Worm (Caenorhabditis elegans): ENCODE results near the gene T20F7.1.
"Not testable (repeated sequence)": the region's sequence is repeated elsewhere in the genome, so short reads cannot be mapped to it uniquely, and the experiment has no call there.

T20F7.1 gene

ce11 chrX:16834691-16835090 is 38.0 kb upstream of the T20F7.1 start, which contains the start of gene F41G4.13:
Gene F41G4.13 (minus strand): TSS chrX:16834791.
- TF ChIP-seq nhr-90 (tag; optimal IDR thresholded peaks at IDR 0.05; ENCODE audit: poor library complexity); fkh-8 (tag; optimal IDR thresholded peaks at IDR 0.05); alr-1 (tag; optimal IDR thresholded peaks at IDR 0.05; ENCODE audit: borderline replicate concordance): not testable (repeated sequence)

ce11 chrX:16836304-16836703 is 36.4 kb upstream of the T20F7.1 start, which contains the start of gene F41G4.7:
Gene F41G4.7 (minus strand): TSS chrX:16836404.
- TF ChIP-seq xbp-1 (tag; optimal IDR thresholded peaks at IDR 0.05) (no peak), lin-13 (GFP tag; optimal IDR thresholded peaks at IDR 0.05) (no peak), nhr-71 (tag; optimal IDR thresholded peaks at IDR 0.05) (no peak), sup-37 (GFP tag; optimal IDR thresholded peaks at IDR 0.05) (no peak), fkh-10 (GFP tag; optimal IDR thresholded peaks at IDR 0.05) (no peak)

ce11 chrX:16840738-16841137 is 32.0 kb upstream of the T20F7.1 start, which contains the start of gene dyla-1:
Gene dyla-1 (plus strand): TSS chrX:16841038.
- TF ChIP-seq rnt-1 (tag; optimal IDR thresholded peaks at IDR 0.05): no peak
- TF ChIP-seq sptf-1 (tag; optimal IDR thresholded peaks at IDR 0.05): no peak
- no peak for TF ChIP-seq hpl-2 (GFP tag; optimal IDR thresholded peaks at IDR 0.05)
- no peak for TF ChIP-seq snpc-4 (tag; optimal IDR thresholded peaks at IDR 0.05)
- no peak for TF ChIP-seq unc-86 (tag; optimal IDR thresholded peaks at IDR 0.05)
- TF ChIP-seq C34B4.2 (tag; optimal IDR thresholded peaks at IDR 0.05): no peak
- TF ChIP-seq zag-1 (tag; optimal IDR thresholded peaks at IDR 0.05): no peak
- no peak for TF ChIP-seq ceh-82 (tag; optimal IDR thresholded peaks at IDR 0.05)
- TF ChIP-seq alr-1 (tag; optimal IDR thresholded peaks at IDR 0.05; ENCODE audit: borderline replicate concordance): no peak
- no peak for TF ChIP-seq C04F5.9 (tag; optimal IDR thresholded peaks at IDR 0.05)
- TF ChIP-seq grh-1 (GFP tag; IDR thresholded peaks at IDR 0.05): no peak
- TF ChIP-seq vab-15 (tag; optimal IDR thresholded peaks at IDR 0.05): no peak
- TF ChIP-seq ceh-63 (GFP tag; optimal IDR thresholded peaks at IDR 0.05): no peak
- no peak for TF ChIP-seq blmp-1 (tag; optimal IDR thresholded peaks at IDR 0.05)
- TF ChIP-seq isw-1 (GFP tag; IDR thresholded peaks at IDR 0.05): no peak

- TF ChIP-seq Y116A8C.19 (tag; optimal IDR thresholded peaks at IDR 0.05; ENCODE audit: borderline replicate concordance): no peak
- TF ChIP-seq C04F5.9 (tag; optimal IDR thresholded peaks at IDR 0.05): no peak
- TF ChIP-seq C16A3.4 (tag; optimal IDR thresholded peaks at IDR 0.05): no peak
- TF ChIP-seq dpl-1 (GFP tag; optimal IDR thresholded peaks at IDR 0.05): no peak
- TF ChIP-seq nhr-19 (GFP tag; conservative IDR thresholded peaks at IDR 0.05): no peak
- TF ChIP-seq nhr-11 (tag; optimal IDR thresholded peaks at IDR 0.05): no peak
- TF ChIP-seq pag-3 (tag; optimal IDR thresholded peaks at IDR 0.05; ENCODE audit: borderline replicate concordance, insufficient read depth): no peak
- TF ChIP-seq grh-1 (GFP tag; IDR thresholded peaks at IDR 0.05): no peak
- no peak for TF ChIP-seq nhr-90 (tag; optimal IDR thresholded peaks at IDR 0.05; ENCODE audit: poor library complexity)
These were observed 29.8 kb upstream of the T20F7.1 start for ce11 chrX:16842935-16843334.

ce11 chrX:16844924-16845323 is 27.8 kb upstream of the T20F7.1 start, which contains the start of gene F41G4.8:
Gene F41G4.8 (minus strand): TSS chrX:16845024.
- TF ChIP-seq unc-130 (tag; optimal IDR thresholded peaks at IDR 0.05): no peak
- no peak for TF ChIP-seq ama-1 (optimal IDR thresholded peaks at IDR 0.05)

DNA sequence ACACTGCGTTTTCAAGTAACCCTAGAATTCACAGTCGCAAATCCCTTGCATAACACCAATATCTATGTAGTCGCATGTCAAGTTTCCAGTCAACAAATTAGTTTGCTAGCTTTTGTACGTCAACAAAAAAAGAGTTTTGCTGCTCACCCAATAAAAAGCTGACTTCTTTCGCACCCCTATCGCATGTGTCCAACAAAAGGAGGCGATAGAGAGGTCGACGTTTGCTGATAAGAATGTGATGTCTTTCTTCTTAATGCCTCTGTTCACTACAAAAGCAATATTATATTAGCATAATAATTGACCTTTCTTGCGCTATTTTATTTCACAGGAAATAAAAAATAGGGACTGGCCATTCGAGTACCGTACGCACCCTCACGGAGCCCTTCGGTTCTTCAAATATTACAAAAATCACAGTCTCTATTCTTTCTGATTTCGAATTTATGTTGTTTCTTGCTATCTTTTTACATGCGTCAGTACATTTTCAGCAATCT is 12.7 kb upstream of the T20F7.1 start, which contains the start of gene T20F7.3:
TSS of gene T20F7.3 (plus strand) at position 441 of the 491 bp plus-strand sequence.
- TF ChIP-seq ztf-11 (tag; optimal IDR thresholded peaks at IDR 0.05) (no peak), elt-2 (tag; optimal IDR thresholded peaks at IDR 0.05) (peak; percentile 33)
